Worm (Caenorhabditis elegans) whole organism, L1 larva: ENCODE results near the gene Y57A10C.9.
"Not testable (repeated sequence)": the region's sequence is repeated elsewhere in the genome, so short reads cannot be mapped to it uniquely, and the experiment has no call there.

ENCODE experiments used
- C04F5.9 ChIP-seq: sonication (generic microtip); optimal IDR thresholded peaks from 2 replicates; lab custom pipeline; 2016; ENCODE audit warnings: missing genetic modification characterization, missing compliant biosample characterization
- C16A3.4 ChIP-seq: fragments of 150-350 bp; optimal IDR thresholded peaks from 2 replicates; lab custom pipeline; 2014; ENCODE audit warnings: missing biosample characterization, missing genetic modification characterization
- C34B4.2 ChIP-seq: sonication (generic microtip); optimal IDR thresholded peaks from 2 replicates; lab custom pipeline; 2017; ENCODE audit warnings: mild to moderate bottlenecking, missing genetic modification characterization, missing compliant biosample characterization
- F16B12.6 ChIP-seq: fragments of 150-350 bp; optimal IDR thresholded peaks from 2 replicates; lab custom pipeline; 2014; ENCODE audit warnings: missing biosample characterization, missing genetic modification characterization
- aly-2 ChIP-seq: fragments of 150-350 bp; optimal IDR thresholded peaks from 2 replicates; lab custom pipeline; 2014; ENCODE audit warnings: missing biosample characterization, missing genetic modification characterization
- ceh-82 ChIP-seq, 3 experiments: fragments of 150-350 bp in 1 of 3; sonication (generic microtip) in 2 of 3; optimal IDR thresholded peaks; 2 replicates each; lab custom pipeline; 2014 to 2017; ENCODE audit warnings: missing biosample characterization in 3 of 3, missing genetic modification characterization in 3 of 3
- ceh-88 ChIP-seq: fragments of 200-800 bp; sonication (Bioruptor generic); IDR thresholded peaks from 2 replicates; pipeline ENCODE4 v1.3.6; 2022; ENCODE audit warnings: missing genetic modification characterization, missing compliant biosample characterization
- ces-1 ChIP-seq: fragments of 150-350 bp; optimal IDR thresholded peaks from 2 replicates; lab custom pipeline; 2014; ENCODE audit warnings: missing biosample characterization, missing genetic modification reagents, missing genetic modification characterization
- dpl-1 ChIP-seq, 3 experiments: fragments of 150-350 bp in 2 of 3; sonication (generic microtip) in 1 of 3; optimal IDR thresholded peaks; 2 replicates each; lab custom pipeline; 2014 to 2017; ENCODE audit warnings: missing biosample characterization in 3 of 3, missing genetic modification characterization in 3 of 3, missing genetic modification reagents in 3 of 3
- dsc-1 ChIP-seq: sonication (generic microtip); optimal IDR thresholded peaks from 2 replicates; lab custom pipeline; 2016; ENCODE audit warnings: mild to moderate bottlenecking, missing genetic modification characterization, missing compliant biosample characterization
- egl-13 ChIP-seq: sonication (generic microtip); optimal IDR thresholded peaks from 2 replicates; lab custom pipeline; 2016; ENCODE audit warnings: missing genotype, missing genetic modification reagents, missing genetic modification characterization, missing compliant biosample characterization
- fkh-10 ChIP-seq: sonication (generic microtip); optimal IDR thresholded peaks from 2 replicates; lab custom pipeline; 2017; ENCODE audit warnings: missing biosample characterization, missing genetic modification reagents, missing genetic modification characterization
- lin-35 ChIP-seq, 2 experiments: fragments of 150-350 bp; optimal IDR thresholded peaks; 2 replicates each; lab custom pipeline; 2014; ENCODE audit warnings: missing biosample characterization in 2 of 2, missing genetic modification characterization in 2 of 2, missing genetic modification reagents in 2 of 2
- mab-9 ChIP-seq: fragments of 200-800 bp; sonication (Bioruptor generic); IDR thresholded peaks from 2 replicates; pipeline ENCODE4 v1.3.6; 2022; ENCODE audit warnings: missing genetic modification reagents, missing genetic modification characterization, missing compliant biosample characterization
- mdl-1 ChIP-seq, 2 experiments: fragments of 150-350 bp; optimal IDR thresholded peaks; 2 replicates each; lab custom pipeline; 2014 to 2017; ENCODE audit warnings: missing biosample characterization in 2 of 2, missing genetic modification characterization in 2 of 2, inconsistent platforms in 1 of 2
- nhr-47 ChIP-seq: sonication (generic microtip); optimal IDR thresholded peaks from 2 replicates; lab custom pipeline; 2016; ENCODE audit warnings: mild to moderate bottlenecking, missing genetic modification characterization, moderate library complexity, missing compliant biosample characterization
- nhr-84 ChIP-seq: sonication (generic microtip); optimal IDR thresholded peaks from 2 replicates; lab custom pipeline; 2017; ENCODE audit warnings: missing biosample characterization, missing genetic modification characterization
- nhr-90 ChIP-seq: sonication (generic microtip); optimal IDR thresholded peaks from 2 replicates; lab custom pipeline; 2016; ENCODE audit warnings: mild to moderate bottlenecking, missing genetic modification characterization, missing compliant biosample characterization; ENCODE audit not compliant: poor library complexity
- pag-3 ChIP-seq: sonication (generic microtip); optimal IDR thresholded peaks from 2 replicates; lab custom pipeline; 2017; ENCODE audit warnings: missing genetic modification characterization, mild to moderate bottlenecking, missing compliant biosample characterization, antibody characterized with exemption, borderline replicate concordance; ENCODE audit not compliant: insufficient read depth
- pqm-1 ChIP-seq: sonication (generic microtip); optimal IDR thresholded peaks from 3 replicates; lab custom pipeline; 2017; ENCODE audit warnings: missing biosample characterization, missing genetic modification characterization
- rnt-1 ChIP-seq: sonication (generic microtip); optimal IDR thresholded peaks from 2 replicates; lab custom pipeline; 2016; ENCODE audit warnings: mild to moderate bottlenecking, missing genetic modification characterization, moderate library complexity, missing compliant biosample characterization
- tbx-2 ChIP-seq: sonication (generic microtip); optimal IDR thresholded peaks from 2 replicates; lab custom pipeline; 2016; ENCODE audit warnings: missing genetic modification characterization, missing compliant biosample characterization
- unc-130 ChIP-seq: fragments of 150-350 bp; optimal IDR thresholded peaks from 2 replicates; lab custom pipeline; 2017; ENCODE audit warnings: missing biosample characterization, missing genetic modification characterization, inconsistent platforms
- zag-1 ChIP-seq: fragments of 150-350 bp; optimal IDR thresholded peaks from 2 replicates; lab custom pipeline; 2014; ENCODE audit warnings: missing biosample characterization, missing genetic modification characterization
- zip-4 ChIP-seq: fragments of 200-800 bp; sonication (Bioruptor generic); optimal IDR thresholded peaks from 2 replicates; lab custom pipeline; 2018; ENCODE audit warnings: mild to moderate bottlenecking, missing genetic modification characterization, moderate library complexity, missing compliant biosample characterization
- ztf-11 ChIP-seq, 2 experiments: sonication (generic microtip); optimal IDR thresholded peaks; 2 replicates each; lab custom pipeline; 2016 to 2017; ENCODE audit warnings: missing genetic modification characterization in 2 of 2, missing biosample characterization in 1 of 2, missing compliant biosample characterization in 1 of 2
- ztf-4 ChIP-seq: fragments of 150-350 bp; optimal IDR thresholded peaks from 2 replicates; lab custom pipeline; 2014; ENCODE audit warnings: missing biosample characterization, missing genetic modification characterization

Gene Y57A10C.9

DNA sequence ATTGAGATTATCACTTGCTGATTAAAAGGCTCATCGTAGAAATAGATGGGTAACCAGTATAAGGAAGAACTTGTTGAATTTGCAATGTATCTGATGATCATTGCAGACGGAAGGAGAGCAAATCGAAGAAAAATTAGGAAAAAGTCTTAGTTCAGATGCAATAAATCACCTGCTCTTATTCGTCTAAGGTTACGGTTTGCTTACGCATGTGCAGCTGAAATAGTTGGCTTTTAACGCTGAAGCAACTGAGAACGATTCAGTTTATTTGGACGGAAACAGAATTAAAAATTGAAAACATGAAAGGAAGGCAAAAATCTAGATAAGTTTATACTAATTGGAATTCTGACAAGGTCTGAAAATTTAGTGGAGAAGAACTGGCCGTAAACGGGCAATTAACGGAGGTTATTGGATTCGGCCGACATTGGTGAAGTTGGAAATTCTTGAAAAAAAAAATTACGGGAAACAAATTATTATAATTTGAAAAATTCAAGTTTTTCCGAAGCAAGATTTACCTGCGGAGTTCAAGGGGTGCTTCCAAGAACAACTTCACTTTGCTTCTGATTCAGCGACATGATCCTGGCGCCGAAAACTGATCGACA, 14.5 kb upstream of the Y57A10C.9 start, which contains the start of the genes sre-35 and sre-33:
sre-35 (minus strand) TSS at position 101 of the 599 bp plus-strand sequence.
sre-33 (plus strand) TSS at position 549 of the 599 bp plus-strand sequence.
- TF ChIP-seq dsc-1 (no peak), unc-130 (no peak), C34B4.2 (no peak), aly-2 (tag; lab: Kevin White, UChicago) (no peak)

- TF ChIP-seq pag-3 (tag; lab: Kevin White, UChicago) (no peak), C16A3.4 (tag; lab: Kevin White, UChicago) (no peak), tbx-2 (tag; lab: Kevin White, UChicago) (no peak), nhr-47 (tag; lab: Kevin White, UChicago) (no peak), C04F5.9 (tag; lab: Kevin White, UChicago) (no peak), egl-13 (tag; lab: Kevin White, UChicago) (no peak), zip-4 (GFP tag; lab: Kevin White, UChicago) (no peak)
Observed at ce11 chrII:12449849-12450248, 11.5 kb upstream of the Y57A10C.9 start, which contains the start of gene sre-34. Gene sre-34 (plus strand): TSS chrII:12450149.

DNA sequence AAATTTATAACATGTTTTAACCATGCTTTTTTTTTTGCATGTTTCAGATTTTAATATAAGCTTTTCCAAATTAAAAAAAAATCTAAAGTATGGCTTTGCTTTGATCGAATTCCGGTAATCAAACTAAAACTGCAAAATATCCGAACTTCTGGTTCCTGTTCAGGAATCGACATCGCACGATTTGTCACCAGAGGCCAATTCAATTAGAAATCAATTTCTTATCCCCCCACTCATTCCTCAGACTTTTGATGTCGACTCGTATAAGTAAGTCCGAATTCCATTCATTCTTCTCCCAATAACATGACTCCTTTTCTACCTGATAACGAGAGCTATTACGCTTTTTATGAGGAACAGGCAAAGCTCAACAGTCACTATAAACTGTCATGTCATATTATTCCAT, 9.9 kb upstream of the Y57A10C.9 start, which contains the start of gene srh-27:
srh-27 (plus strand) TSS at position 301 of the 400 bp plus-strand sequence.
- TF ChIP-seq zag-1 (tag; lab: Kevin White, UChicago): no peak
- no peak for TF ChIP-seq nhr-84 (tag; lab: Kevin White, UChicago)
- no peak for TF ChIP-seq rnt-1 (tag; lab: Kevin White, UChicago)
- no peak for TF ChIP-seq dpl-1 (GFP tag; optimal IDR thresholded peaks at IDR 0.05; lab: Kevin White, UChicago)
- no peak for TF ChIP-seq lin-35 (GFP tag; optimal IDR thresholded peaks at IDR 0.05; lab: Kevin White, UChicago)

DNA sequence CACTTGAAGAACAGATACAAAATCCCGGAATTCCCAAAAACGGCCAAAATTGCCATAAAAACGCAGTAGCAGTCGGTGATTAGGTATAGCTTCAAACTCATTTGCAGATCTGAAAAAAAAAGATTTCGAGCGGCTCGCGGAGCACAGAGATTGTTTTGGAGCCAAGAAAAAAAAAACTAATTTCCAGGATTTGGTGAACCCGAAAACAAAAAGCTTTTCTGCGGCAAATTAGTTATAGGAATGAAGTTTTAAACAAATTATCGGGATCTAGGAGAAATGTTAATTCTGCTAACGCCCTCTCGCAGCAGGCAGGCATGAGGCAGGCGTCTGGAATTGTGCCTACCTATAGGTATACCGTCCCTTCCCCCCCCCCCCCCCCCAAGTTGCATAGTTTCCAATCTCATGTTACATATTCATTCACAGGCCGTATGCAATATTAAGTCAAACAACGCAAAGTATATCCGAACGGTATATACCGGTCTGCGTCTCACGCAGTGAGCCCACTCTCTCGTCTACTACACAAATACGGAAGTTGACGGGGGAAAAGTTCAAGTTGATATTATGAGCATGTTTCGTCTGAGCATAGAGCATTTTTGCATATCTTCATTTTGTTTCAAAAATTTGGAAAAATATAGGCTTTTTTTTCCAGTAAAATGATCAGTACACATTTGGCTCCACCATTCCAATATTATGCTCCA, 6.5 kb upstream of the Y57A10C.9 start, which contains the start of the genes W05H5.1 and pitr-6:
W05H5.1 (minus strand) TSS at position 101 of the 698 bp plus-strand sequence.
pitr-6 (plus strand) TSS at position 648 of the 698 bp plus-strand sequence.
- TF ChIP-seq ceh-88 (GFP tag; lab: Robert Waterston, UW) (no peak), mab-9 (GFP tag; lab: Robert Waterston, UW) (no peak), aly-2 (tag; lab: Kevin White, UChicago) (no peak), F16B12.6 (no peak), mdl-1 (tag; optimal IDR thresholded peaks at IDR 0.05; lab: Kevin White, UChicago) (no peak), ztf-4 (tag; lab: Kevin White, UChicago) (no peak), egl-13 (tag; lab: Kevin White, UChicago) (no peak), ceh-82 (tag; optimal IDR thresholded peaks at IDR 0.05; lab: Kevin White, UChicago) (no peak)

DNA sequence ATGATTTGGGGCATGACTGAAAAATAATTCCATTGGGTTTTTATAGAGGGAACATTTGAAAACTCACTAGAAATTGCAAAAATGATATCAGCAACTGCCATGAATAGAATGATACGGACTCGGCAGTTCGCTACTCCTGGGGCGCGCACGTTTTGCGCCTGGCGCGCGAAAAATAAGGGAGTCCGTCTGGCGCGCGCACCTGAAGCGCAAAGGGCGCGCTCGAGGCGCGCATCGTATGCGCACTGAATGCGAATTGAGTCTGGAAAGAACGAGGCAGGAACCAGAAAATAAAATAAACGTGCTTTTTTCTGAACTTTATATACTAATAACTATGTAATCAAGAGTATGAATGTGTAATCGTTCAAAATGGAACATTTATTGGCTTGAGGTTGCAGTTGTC, 2.8 kb upstream of the Y57A10C.9 start, which contains the start of gene Y57A10C.10:
Y57A10C.10 (minus strand) TSS at position 101 of the 400 bp plus-strand sequence.
- TF ChIP-seq pqm-1 (tag; lab: Kevin White, UChicago); nhr-90 (tag; lab: Kevin White, UChicago); ces-1 (GFP tag; lab: Kevin White, UChicago): not testable (repeated sequence)

DNA sequence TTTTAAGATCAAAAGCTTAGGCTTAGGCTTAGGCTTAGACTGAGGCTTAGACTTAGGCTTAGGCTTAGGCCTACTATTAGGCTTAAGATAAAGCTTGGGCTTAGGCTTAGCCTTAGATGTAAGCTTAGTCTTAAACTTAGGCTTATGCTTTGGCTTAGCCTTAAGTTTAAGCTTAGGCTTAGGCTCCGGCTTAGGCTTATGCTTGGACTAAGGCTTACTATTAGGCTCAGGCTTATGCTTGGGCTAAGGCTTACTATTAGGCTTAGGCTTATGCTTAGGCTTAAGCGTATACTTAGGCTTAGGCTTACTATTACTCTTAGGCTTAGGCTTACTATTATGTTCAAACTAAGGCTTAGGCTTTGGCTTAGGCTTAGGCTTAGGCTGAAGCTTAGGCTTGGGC, 1.6 kb downstream of the Y57A10C.9 start:
- TF ChIP-seq ztf-11 (tag; optimal IDR thresholded peaks at IDR 0.05; lab: Kevin White, UChicago) (no peak), mdl-1 (tag; optimal IDR thresholded peaks at IDR 0.05; lab: Kevin White, UChicago) (no peak), fkh-10 (GFP tag; lab: Kevin White, UChicago) (no peak), pag-3 (tag; lab: Kevin White, UChicago) (no peak), tbx-2 (tag; lab: Kevin White, UChicago) (no peak)
- TF ChIP-seq, all 84 proteins: peak for 0
